Fruit fly (Drosophila melanogaster): ENCODE data around the gene mthl10.

mthl10 gene

dm6 chr3L:377222-378071, 34.7 kb upstream of the mthl10 start (continued):
- peak; percentile 87 for TF ChIP-seq Fer3 (tag; optimal IDR thresholded peaks at IDR 0.05)
- peak; percentile 89 for TF ChIP-seq sug (tag; optimal IDR thresholded peaks at IDR 0.05)
- TF ChIP-seq salm (tag; optimal IDR thresholded peaks at IDR 0.05): peak; percentile 86
- peak; percentile 90 for TF ChIP-seq ATbp (GFP tag; optimal IDR thresholded peaks at IDR 0.05)
- TF ChIP-seq Myb (GFP tag; optimal IDR thresholded peaks at IDR 0.05): no peak
- TF ChIP-seq hb (GFP tag; IDR thresholded peaks at IDR 0.05; ENCODE audit: partially characterized antibody): no peak
- peak; percentile 76 for TF ChIP-seq Six4 (GFP tag; optimal IDR thresholded peaks at IDR 0.05)
- peak; percentile 64 for TF ChIP-seq CG7928 (GFP tag; optimal IDR thresholded peaks at IDR 0.05)
- no peak for TF ChIP-seq crol (GFP tag; IDR thresholded peaks at IDR 0.05)
- TF ChIP-seq CG16863 (GFP tag; optimal IDR thresholded peaks at IDR 0.05): no peak
- TF ChIP-seq gem (tag; optimal IDR thresholded peaks at IDR 0.05): peak; percentile 97
- TF ChIP-seq PHDP (tag; optimal IDR thresholded peaks at IDR 0.05): peak; percentile 96
- no peak for TF ChIP-seq Mes4 (GFP tag; optimal IDR thresholded peaks at IDR 0.05)
- TF ChIP-seq amos (GFP tag; IDR thresholded peaks at IDR 0.05; ENCODE audit: partially characterized antibody): no peak
- TF ChIP-seq CG12104 (GFP tag; optimal IDR thresholded peaks at IDR 0.05): peak; percentile 81
- peak; percentile 85 for TF ChIP-seq CG3407 (GFP tag; optimal IDR thresholded peaks at IDR 0.05)
- TF ChIP-seq gce (GFP tag; IDR thresholded peaks at IDR 0.05): no peak
- TF ChIP-seq hbn (GFP tag; IDR thresholded peaks at IDR 0.05; ENCODE audit: partially characterized antibody): no peak
- no peak for TF ChIP-seq CG1792 (GFP tag; optimal IDR thresholded peaks at IDR 0.05)
- peak; percentile 90 for TF ChIP-seq CG4424 (GFP tag; optimal IDR thresholded peaks at IDR 0.05)
- peak; percentile 8 for TF ChIP-seq Mad (GFP tag; optimal IDR thresholded peaks at IDR 0.05)
- TF ChIP-seq CG11560 (tag; IDR thresholded peaks at IDR 0.05): peak; percentile 51; the same call in 2 of the 3 replicates
- peak; percentile 38; the same call in 1 of the 3 replicates for TF ChIP-seq ase (GFP tag; IDR thresholded peaks at IDR 0.05)
- TF ChIP-seq lab (GFP tag; optimal IDR thresholded peaks at IDR 0.05): peak; percentile 95
- peak; percentile 66 for TF ChIP-seq CG2116 (GFP tag; optimal IDR thresholded peaks at IDR 0.05)
- TF ChIP-seq CG13424 (tag; optimal IDR thresholded peaks at IDR 0.05): peak; percentile 96
- peak; percentile 21; the same call in 1 of the 2 replicates for TF ChIP-seq Poxn (GFP tag; IDR thresholded peaks at IDR 0.05)
- peak; percentile 83 for TF ChIP-seq oc (tag; optimal IDR thresholded peaks at IDR 0.05)
- TF ChIP-seq Oaz (GFP tag; IDR thresholded peaks at IDR 0.05): no peak; the same call in 1 of the 2 replicates
- no peak for TF ChIP-seq br (optimal IDR thresholded peaks at IDR 0.05)
- peak; percentile 28 for TF ChIP-seq pfk (GFP tag; optimal IDR thresholded peaks at IDR 0.05)
- peak in 1 of 2 experiments; percentile 67 for TF ChIP-seq insv (GFP tag; optimal IDR thresholded peaks at IDR 0.05)
- TF ChIP-seq CG11504 (tag; optimal IDR thresholded peaks at IDR 0.05): peak; percentile 93
- TF ChIP-seq MBD-R2 (GFP tag; IDR thresholded peaks at IDR 0.05): peak; percentile 48; the same call in 1 of the 2 replicates
- TF ChIP-seq Fer2 (tag; optimal IDR thresholded peaks at IDR 0.05): peak; percentile 89
- no peak for TF ChIP-seq Nf-YC (tag; optimal IDR thresholded peaks at IDR 0.05)
- peak; percentile 21 for TF ChIP-seq vfl (GFP tag; optimal IDR thresholded peaks at IDR 0.05)
- TF ChIP-seq CG15073 (GFP tag; optimal IDR thresholded peaks at IDR 0.05): no peak
- peak; percentile 39 for TF ChIP-seq CG1603 (tag; optimal IDR thresholded peaks at IDR 0.05)
- peak; percentile 55; the same call in 1 of the 2 replicates for TF ChIP-seq CG11247 (GFP tag; IDR thresholded peaks at IDR 0.05)
- TF ChIP-seq CG8089 (GFP tag; optimal IDR thresholded peaks at IDR 0.05): no peak
- TF ChIP-seq Bteb2 (GFP tag; optimal IDR thresholded peaks at IDR 0.05): peak; percentile 24
- peak; percentile 85 for TF ChIP-seq nerfin-1 (tag; optimal IDR thresholded peaks at IDR 0.05)
- peak; percentile 93 for TF ChIP-seq CG18619 (GFP tag; optimal IDR thresholded peaks at IDR 0.05)
- peak; percentile 21 for TF ChIP-seq CG3065 (GFP tag; optimal IDR thresholded peaks at IDR 0.05)
- TF ChIP-seq CG15696 (tag; optimal IDR thresholded peaks at IDR 0.05): peak; percentile 93
- peak; percentile 92 for TF ChIP-seq CG10209 (GFP tag; optimal IDR thresholded peaks at IDR 0.05)
- peak; percentile 79 for TF ChIP-seq Rfx (GFP tag; IDR thresholded peaks at IDR 0.05)
- peak; percentile 75 for TF ChIP-seq danr (GFP tag; IDR thresholded peaks at IDR 0.05)
